Worm (Caenorhabditis elegans): ENCODE data around the gene srsx-21.

ce11 chrV:9848576-9848975 is 10.8 kb downstream of the srsx-21 start:
- TF ChIP-seq nhr-11 (tag; optimal IDR thresholded peaks at IDR 0.05), result no peak
- TF ChIP-seq peb-1 (tag; optimal IDR thresholded peaks at IDR 0.05), result no peak
- TF ChIP-seq mbf-1 (tag; optimal IDR thresholded peaks at IDR 0.05), result no peak
- no peak for TF ChIP-seq nhr-23 (tag; optimal IDR thresholded peaks at IDR 0.05)
- no peak for TF ChIP-seq mdl-1 (tag; optimal IDR thresholded peaks at IDR 0.05)
- TF ChIP-seq ztf-11 (tag; optimal IDR thresholded peaks at IDR 0.05), result no peak
- no peak for TF ChIP-seq elt-1 (tag; optimal IDR thresholded peaks at IDR 0.05)
- no peak for TF ChIP-seq blmp-1 (tag; optimal IDR thresholded peaks at IDR 0.05; ENCODE audit: insufficient read depth)
- no peak for TF ChIP-seq unc-62 (GFP tag; optimal IDR thresholded peaks at IDR 0.05)

Measured in whole organism, L2 larva.